Fruit fly (Drosophila melanogaster) whole organism, embryonic: Measurements from ENCODE around the gene CG15412.
A peak's percentile ranks its signal among the peaks of the same experiment; 100 is the strongest.

Source experiments
- Abd-B ChIP-seq: fragments of 200-800 bp; sonication (Bioruptor generic); optimal IDR thresholded peaks from 2 replicates; lab custom pipeline; 2018; ENCODE audit warnings: missing biosample characterization, mild to moderate bottlenecking, missing genetic modification characterization, moderate library complexity
- Atf-2 ChIP-seq: fragments of 200-800 bp; sonication (Bioruptor generic); optimal IDR thresholded peaks from 2 replicates; lab custom pipeline; 2016; ENCODE audit warnings: missing biosample characterization, missing genetic modification characterization
- CG10147 ChIP-seq: fragments of 200-800 bp; sonication (Bioruptor generic); optimal IDR thresholded peaks from 2 replicates; lab custom pipeline; 2019; ENCODE audit warnings: missing biosample characterization, mild to moderate bottlenecking, missing genetic modification characterization, moderate library complexity
- CG12104 ChIP-seq: fragments of 200-800 bp; sonication (Bioruptor generic); optimal IDR thresholded peaks from 3 replicates; lab custom pipeline; 2016; ENCODE audit warnings: missing biosample characterization, missing genetic modification characterization
- CG13123 ChIP-seq: fragments of 200-800 bp; sonication (Bioruptor generic); optimal IDR thresholded peaks from 2 replicates; lab custom pipeline; 2016; ENCODE audit warnings: missing biosample characterization, missing genetic modification characterization
- CG15269 ChIP-seq: fragments of 200-800 bp; sonication (Bioruptor generic); optimal IDR thresholded peaks from 2 replicates; lab custom pipeline; 2018; ENCODE audit warnings: missing biosample characterization, mild to moderate bottlenecking, missing genetic modification characterization, moderate library complexity
- CG15514 ChIP-seq: fragments of 200-800 bp; sonication (Bioruptor generic); optimal IDR thresholded peaks from 3 replicates; lab custom pipeline; 2017; ENCODE audit warnings: missing biosample characterization, missing genetic modification characterization, mild to moderate bottlenecking, moderate library complexity, missing genetic modification reagents
- CG1647 ChIP-seq: fragments of 200-800 bp; sonication (Bioruptor generic); optimal IDR thresholded peaks from 3 replicates; lab custom pipeline; 2016; ENCODE audit warnings: missing biosample characterization, missing genetic modification characterization
- CG16863 ChIP-seq: fragments of 200-800 bp; sonication (Bioruptor generic); optimal IDR thresholded peaks from 3 replicates; lab custom pipeline; 2016; ENCODE audit warnings: missing biosample characterization, missing genetic modification characterization
- CG17568 ChIP-seq: fragments of 200-800 bp; sonication (Bioruptor generic); optimal IDR thresholded peaks from 2 replicates; lab custom pipeline; 2018; ENCODE audit warnings: missing biosample characterization, mild to moderate bottlenecking, missing genetic modification characterization, moderate library complexity
- CG17912 ChIP-seq: fragments of 200-800 bp; sonication (Bioruptor generic); optimal IDR thresholded peaks from 2 replicates; lab custom pipeline; 2018; ENCODE audit warnings: missing biosample characterization, mild to moderate bottlenecking, missing genetic modification characterization
- CG18764 ChIP-seq: fragments of 200-800 bp; sonication (Bioruptor generic); optimal IDR thresholded peaks from 3 replicates; lab custom pipeline; 2016; ENCODE audit warnings: missing biosample characterization, missing genetic modification characterization
- CG2875 ChIP-seq: fragments of 200-800 bp; sonication (Bioruptor generic); optimal IDR thresholded peaks from 2 replicates; lab custom pipeline; 2017; ENCODE audit warnings: missing biosample characterization, mild to moderate bottlenecking, missing genetic modification characterization, missing genetic modification reagents
- CG3281 ChIP-seq: fragments of 200-800 bp; sonication (Bioruptor generic); optimal IDR thresholded peaks from 3 replicates; lab custom pipeline; 2017; ENCODE audit warnings: missing biosample characterization, mild to moderate bottlenecking, missing genetic modification characterization
- CG3407 ChIP-seq: fragments of 200-800 bp; sonication (Bioruptor generic); optimal IDR thresholded peaks from 2 replicates; lab custom pipeline; 2018; ENCODE audit warnings: missing biosample characterization, mild to moderate bottlenecking, missing genetic modification characterization
- CG4617 ChIP-seq: fragments of 200-800 bp; sonication (Bioruptor generic); optimal IDR thresholded peaks from 3 replicates; lab custom pipeline; 2016; ENCODE audit warnings: missing biosample characterization, missing genetic modification characterization, borderline replicate concordance
- CG4854 ChIP-seq: fragments of 200-800 bp; sonication (Bioruptor generic); optimal IDR thresholded peaks from 2 replicates; lab custom pipeline; 2016; ENCODE audit warnings: missing biosample characterization, missing genetic modification characterization, inconsistent platforms
- CG7556 ChIP-seq: fragments of 200-800 bp; sonication (Bioruptor generic); optimal IDR thresholded peaks from 2 replicates; lab custom pipeline; 2017; ENCODE audit warnings: missing biosample characterization, mild to moderate bottlenecking, missing genetic modification characterization
- CG7928 ChIP-seq: fragments of 200-800 bp; sonication (Bioruptor generic); optimal IDR thresholded peaks from 2 replicates; lab custom pipeline; 2017; ENCODE audit warnings: missing biosample characterization, mild to moderate bottlenecking, missing genetic modification characterization
- CG9609 ChIP-seq: fragments of 200-800 bp; sonication (Bioruptor generic); optimal IDR thresholded peaks from 3 replicates; lab custom pipeline; 2016; ENCODE audit warnings: missing biosample characterization, missing genetic modification characterization
- CG9817 ChIP-seq: fragments of 200-800 bp; sonication (Bioruptor generic); optimal IDR thresholded peaks from 2 replicates; lab custom pipeline; 2018; ENCODE audit warnings: missing biosample characterization, mild to moderate bottlenecking, missing genetic modification characterization, moderate library complexity
- Dbx ChIP-seq: fragments of 200-800 bp; sonication (Bioruptor generic); IDR thresholded peaks from 3 replicates; pipeline ENCODE4 v1.3.6; 2022; ENCODE audit warnings: missing biosample characterization, missing genetic modification characterization
- Dfd ChIP-seq, 2 experiments: fragments of >200 bp; optimal IDR thresholded peaks; 2 replicates each; lab custom pipeline; 2017; ENCODE audit warnings: missing biosample characterization in 2 of 2, missing genetic modification characterization in 2 of 2
- Dip2 ChIP-seq: fragments of 200-800 bp; sonication (Bioruptor generic); IDR thresholded peaks from 2 replicates; pipeline ENCODE4 v1.3.6; 2022; ENCODE audit warnings: missing biosample characterization, missing genetic modification characterization
- ERR ChIP-seq: fragments of 200-800 bp; sonication (Bioruptor generic); optimal IDR thresholded peaks from 2 replicates; lab custom pipeline; 2016; ENCODE audit warnings: missing biosample characterization, missing genetic modification characterization
- Fer1 ChIP-seq: fragments of 200-800 bp; sonication (Bioruptor generic); optimal IDR thresholded peaks from 2 replicates; lab custom pipeline; 2017; ENCODE audit warnings: missing biosample characterization, mild to moderate bottlenecking, missing genetic modification characterization
- HHEX ChIP-seq: fragments of 200-800 bp; sonication (Bioruptor generic); optimal IDR thresholded peaks from 3 replicates; lab custom pipeline; 2017; ENCODE audit warnings: missing biosample characterization, mild to moderate bottlenecking, missing genetic modification characterization, missing genetic modification reagents
- HmgZ ChIP-seq: fragments of 200-800 bp; sonication (Bioruptor generic); optimal IDR thresholded peaks from 2 replicates; lab custom pipeline; 2018; ENCODE audit warnings: missing biosample characterization, mild to moderate bottlenecking, missing genetic modification characterization
- Meics ChIP-seq: fragments of 200-800 bp; sonication (Bioruptor generic); optimal IDR thresholded peaks from 2 replicates; lab custom pipeline; 2017; ENCODE audit warnings: missing biosample characterization, mild to moderate bottlenecking, missing genetic modification characterization
- NK7.1 ChIP-seq: fragments of 200-800 bp; sonication (Bioruptor generic); optimal IDR thresholded peaks from 3 replicates; lab custom pipeline; 2016; ENCODE audit warnings: missing biosample characterization, missing genetic modification characterization
- Scr ChIP-seq: fragments of 200-800 bp; sonication (Bioruptor generic); IDR thresholded peaks from 2 replicates; pipeline ENCODE4 v1.3.6; 2022; ENCODE audit warnings: missing biosample characterization, missing genetic modification characterization; ENCODE audit not compliant: partially characterized antibody
- Side ChIP-seq: fragments of 200-800 bp; sonication (Bioruptor generic); optimal IDR thresholded peaks from 2 replicates; lab custom pipeline; 2016; ENCODE audit warnings: missing biosample characterization, missing genetic modification characterization
- Sin3A ChIP-seq: fragments of >200 bp; optimal IDR thresholded peaks from 2 replicates; lab custom pipeline; 2018
- bbx ChIP-seq: fragments of 200-800 bp; sonication (Bioruptor generic); IDR thresholded peaks from 2 replicates; pipeline ENCODE4 v1.3.6; 2022; ENCODE audit warnings: missing biosample characterization, missing genetic modification characterization; ENCODE audit not compliant: partially characterized antibody
- danr ChIP-seq: fragments of 200-800 bp; sonication (Bioruptor generic); IDR thresholded peaks from 2 replicates; pipeline ENCODE4 v1.3.6; 2022; ENCODE audit warnings: missing biosample characterization, missing genetic modification characterization
- eve ChIP-seq, 2 experiments: fragments of >200 bp; optimal IDR thresholded peaks; 2 replicates each; lab custom pipeline; 2017; ENCODE audit warnings: missing biosample characterization in 2 of 2, missing genetic modification characterization in 2 of 2
- grau ChIP-seq: fragments of 200-800 bp; optimal IDR thresholded peaks from 3 replicates; lab custom pipeline; 2019; ENCODE audit warnings: missing biosample characterization, mild to moderate bottlenecking, missing genetic modification characterization, moderate library complexity
- hb ChIP-seq: fragments of 200-800 bp; sonication (Bioruptor generic); IDR thresholded peaks from 3 replicates; pipeline ENCODE4 v1.3.6; 2022; ENCODE audit warnings: missing biosample characterization, missing genetic modification characterization; ENCODE audit not compliant: partially characterized antibody
- kah ChIP-seq: fragments of 200-800 bp; sonication (Bioruptor generic); optimal IDR thresholded peaks from 2 replicates; lab custom pipeline; 2018; ENCODE audit warnings: missing biosample characterization, mild to moderate bottlenecking, missing genetic modification characterization
- ken ChIP-seq: fragments of 200-800 bp; sonication (Bioruptor generic); IDR thresholded peaks from 3 replicates; pipeline ENCODE4 v1.3.6; 2022; ENCODE audit warnings: missing biosample characterization, missing genetic modification characterization
- lab ChIP-seq: fragments of 200-800 bp; sonication (Bioruptor generic); optimal IDR thresholded peaks from 3 replicates; lab custom pipeline; 2017; ENCODE audit warnings: missing biosample characterization, missing genetic modification characterization, mild to moderate bottlenecking, moderate library complexity, missing genetic modification reagents
- mirr ChIP-seq: fragments of 200-800 bp; sonication (Bioruptor generic); optimal IDR thresholded peaks from 3 replicates; lab custom pipeline; 2018; ENCODE audit warnings: missing biosample characterization, mild to moderate bottlenecking, missing genetic modification characterization
- nom ChIP-seq: fragments of 200-800 bp; sonication (Bioruptor generic); optimal IDR thresholded peaks from 2 replicates; lab custom pipeline; 2017; ENCODE audit warnings: missing biosample characterization, missing genetic modification characterization, mild to moderate bottlenecking, moderate library complexity, missing genetic modification reagents
- row ChIP-seq: fragments of 200-800 bp; sonication (Bioruptor generic); IDR thresholded peaks from 3 replicates; pipeline ENCODE4 v1.3.6; 2022; ENCODE audit warnings: missing biosample characterization, missing genetic modification characterization
- sc ChIP-seq, 3 experiments: fragments of >200 bp in 2 of 3; fragments of 200-800 bp in 1 of 3; sonication (Bioruptor generic) in 1 of 3; optimal IDR thresholded peaks; 2 replicates in 2 of 3; 3 replicates in 1 of 3; lab custom pipeline; 2017; ENCODE audit warnings: mild to moderate bottlenecking in 1 of 3, missing biosample characterization in 1 of 3, missing genetic modification characterization in 1 of 3, missing genetic modification reagents in 1 of 3
- sd ChIP-seq: fragments of 200-800 bp; sonication (Bioruptor generic); optimal IDR thresholded peaks from 3 replicates; lab custom pipeline; 2018; ENCODE audit warnings: missing biosample characterization, mild to moderate bottlenecking, missing genetic modification characterization, moderate library complexity
- sens ChIP-seq: fragments of 200-800 bp; sonication (Bioruptor generic); peaks from one replicate; lab custom pipeline; 2016; ENCODE audit warnings: missing biosample characterization, missing genetic modification characterization
- sisA ChIP-seq: fragments of 200-800 bp; sonication (Bioruptor generic); IDR thresholded peaks from 2 replicates; pipeline ENCODE4 v1.3.6; 2022; ENCODE audit warnings: missing biosample characterization, missing genetic modification characterization
- sug ChIP-seq: fragments of 200-800 bp; optimal IDR thresholded peaks from 2 replicates; lab custom pipeline; 2019; ENCODE audit warnings: missing biosample characterization, mild to moderate bottlenecking, missing genetic modification characterization, moderate library complexity
- ttk ChIP-seq: fragments of 200-800 bp; sonication (Bioruptor generic); IDR thresholded peaks from 2 replicates; pipeline ENCODE4 v2.1.2; 2022; ENCODE audit warnings: missing biosample characterization, missing genetic modification characterization
- zfh1 ChIP-seq: fragments of 200-800 bp; sonication (Bioruptor generic); IDR thresholded peaks from 3 replicates; pipeline ENCODE4 v1.3.6; 2022; ENCODE audit warnings: missing biosample characterization, missing genetic modification characterization

CG15412 gene

DNA sequence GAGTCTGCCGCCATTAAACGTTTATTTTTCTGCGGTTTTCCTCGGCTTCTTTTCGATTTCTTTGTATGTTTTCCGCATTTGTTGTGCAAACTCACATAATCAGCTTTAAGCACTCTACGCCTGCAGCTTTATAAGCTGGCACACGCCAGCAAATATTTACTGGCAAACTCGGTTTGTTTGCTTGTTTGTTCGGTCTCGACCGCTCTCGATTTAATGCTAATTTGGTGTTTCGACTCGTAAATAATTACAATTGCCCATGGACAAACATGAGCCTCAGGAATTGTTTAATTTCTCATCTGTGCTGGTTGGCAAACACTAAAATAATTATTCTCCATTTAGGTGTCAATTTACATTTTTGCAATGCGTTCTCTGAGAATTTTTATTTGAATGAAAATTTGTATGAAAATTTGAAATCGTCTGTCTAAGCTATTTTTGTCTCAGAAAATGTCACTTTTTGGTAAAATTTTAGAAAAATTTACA lies 22.1 kb upstream of the CG15412 start, which contains the start of gene CG34175 (continued):
- no peak for TF ChIP-seq zfh1 (GFP tag; lab: Robert Waterston, UW)
- no peak for TF ChIP-seq Side
- TF ChIP-seq sug (tag; lab: Kevin White, UChicago) = no peak
- TF ChIP-seq grau = no peak
- no peak for TF ChIP-seq hb (GFP tag; lab: Robert Waterston, UW)
- no peak for TF ChIP-seq Dip2 (GFP tag; lab: Robert Waterston, UW)
- no peak for TF ChIP-seq Dbx (GFP tag; lab: Robert Waterston, UW)
- TF ChIP-seq Dfd (GFP tag; optimal IDR thresholded peaks at IDR 0.05; lab: Kevin White, UChicago) = no peak
- TF ChIP-seq lab = peak; percentile 48
- TF ChIP-seq CG9609 (GFP tag; lab: Kevin White, UChicago) = no peak
- peak; percentile 4 for TF ChIP-seq HHEX
- no peak for TF ChIP-seq ERR (GFP tag; lab: Kevin White, UChicago)
- TF ChIP-seq sisA (GFP tag; lab: Robert Waterston, UW) = no peak
- no peak for TF ChIP-seq eve (GFP tag; optimal IDR thresholded peaks at IDR 0.05; lab: Kevin White, UChicago)
- TF ChIP-seq sd (tag; lab: Kevin White, UChicago) = no peak
- no peak for TF ChIP-seq NK7.1 (GFP tag; lab: Kevin White, UChicago)
- TF ChIP-seq bbx (GFP tag; lab: Robert Waterston, UW) = no peak
- peak; percentile 7 for TF ChIP-seq CG15269 (tag; lab: Kevin White, UChicago)
- TF ChIP-seq CG4617 (GFP tag; lab: Kevin White, UChicago) = no peak
- peak; percentile 2 for TF ChIP-seq CG15514 (GFP tag; lab: Kevin White, UChicago)
- peak; percentile 78 for TF ChIP-seq sens
- peak; percentile 2 for TF ChIP-seq mirr (GFP tag; lab: Kevin White, UChicago)
- no peak for TF ChIP-seq HmgZ
- peak; percentile 12 for TF ChIP-seq Meics
- peak; percentile 11 for TF ChIP-seq CG3281 (GFP tag; lab: Kevin White, UChicago)
- TF ChIP-seq sc (optimal IDR thresholded peaks at IDR 0.05; lab: Kevin White, UChicago) = no peak
- TF ChIP-seq sc (GFP tag; optimal IDR thresholded peaks at IDR 0.05; lab: Kevin White, UChicago) = peak; percentile 22
- TF ChIP-seq CG16863 (GFP tag; lab: Kevin White, UChicago) = no peak
- no peak for TF ChIP-seq Sin3A (lab: Kevin White, UChicago)
- no peak for TF ChIP-seq ken (GFP tag; lab: Robert Waterston, UW)
- no peak for TF ChIP-seq Scr (GFP tag; lab: Robert Waterston, UW)
- no peak for TF ChIP-seq CG2875 (GFP tag; lab: Kevin White, UChicago)
- no peak for TF ChIP-seq CG10147 (GFP tag; lab: Kevin White, UChicago)
- no peak for TF ChIP-seq nom (GFP tag; lab: Kevin White, UChicago)
- TF ChIP-seq danr (GFP tag; lab: Robert Waterston, UW) = no peak
- TF ChIP-seq CG18764 (GFP tag; lab: Kevin White, UChicago) = peak; percentile 27
- no peak for TF ChIP-seq ttk (GFP tag; lab: Robert Waterston, UW)
- TF ChIP-seq CG12104 (GFP tag; lab: Kevin White, UChicago) = no peak
- TF ChIP-seq Fer1 = peak; percentile 10
- no peak for TF ChIP-seq CG1647 (GFP tag; lab: Kevin White, UChicago)
- TF ChIP-seq Abd-B = no peak
- TF ChIP-seq CG17568 (GFP tag; lab: Kevin White, UChicago) = peak; percentile 22
- no peak for TF ChIP-seq CG13123 (GFP tag; lab: Kevin White, UChicago)
- no peak for TF ChIP-seq CG17912
- no peak for TF ChIP-seq CG4854 (GFP tag; lab: Kevin White, UChicago)
- TF ChIP-seq CG3407 (GFP tag; lab: Kevin White, UChicago) = peak; percentile 41
- no peak for TF ChIP-seq Atf-2 (GFP tag; lab: Kevin White, UChicago)
- TF ChIP-seq CG9817 (tag; lab: Kevin White, UChicago) = no peak
- no peak for TF ChIP-seq kah (GFP tag; lab: Kevin White, UChicago)
- TF ChIP-seq CG7556 = no peak
- TF ChIP-seq CG7928 (GFP tag; lab: Kevin White, UChicago) = no peak
- no peak for TF ChIP-seq row (GFP tag; lab: Robert Waterston, UW)
